Worm (Caenorhabditis elegans): ENCODE data around the gene C31B8.7.

Gene C31B8.7

ce11 chrV:2920125-2920524 is 17.0 kb upstream of the C31B8.7 start:
- no peak for TF ChIP-seq pax-3 (tag; optimal IDR thresholded peaks at IDR 0.05)
- TF ChIP-seq snpc-4 (tag; optimal IDR thresholded peaks at IDR 0.05), result peak; percentile 44
- TF ChIP-seq C16A3.4 (tag; optimal IDR thresholded peaks at IDR 0.05), result no peak
- TF ChIP-seq rnt-1 (tag; optimal IDR thresholded peaks at IDR 0.05), result no peak
- no peak for TF ChIP-seq mef-2 (tag; optimal IDR thresholded peaks at IDR 0.05)

- TF ChIP-seq mab-9 (GFP tag; IDR thresholded peaks at IDR 0.05) (no peak), ama-1 (optimal IDR thresholded peaks at IDR 0.05) (no peak), unc-30 (tag; optimal IDR thresholded peaks at IDR 0.05) (no peak), xbp-1 (tag; optimal IDR thresholded peaks at IDR 0.05) (no peak), fkh-8 (tag; optimal IDR thresholded peaks at IDR 0.05) (no peak), nhr-90 (tag; optimal IDR thresholded peaks at IDR 0.05; ENCODE audit: poor library complexity) (no peak), pqm-1 (tag; optimal IDR thresholded peaks at IDR 0.05) (no peak), hlh-17 (GFP tag; optimal IDR thresholded peaks at IDR 0.05; ENCODE audit: borderline replicate concordance) (no peak)
Measured at ce11 chrV:2913948-2914347, 10.8 kb upstream of the C31B8.7 start, which contains the start of gene srh-146. srh-146 (plus strand) TSS chrV:2914248.

- no peak for TF ChIP-seq hpl-2 (GFP tag; optimal IDR thresholded peaks at IDR 0.05)
- TF ChIP-seq jun-1 (tag; optimal IDR thresholded peaks at IDR 0.05), result no peak
- no peak for TF ChIP-seq unc-62 (GFP tag; optimal IDR thresholded peaks at IDR 0.05)
- TF ChIP-seq dpl-1 (GFP tag; optimal IDR thresholded peaks at IDR 0.05), result no peak
- TF ChIP-seq hlh-4 (tag; optimal IDR thresholded peaks at IDR 0.05), result no peak
- no peak for TF ChIP-seq snpc-4 (tag; optimal IDR thresholded peaks at IDR 0.05)
- TF ChIP-seq efl-1 (optimal IDR thresholded peaks at IDR 0.05), result no peak
- TF ChIP-seq efl-1 (GFP tag; optimal IDR thresholded peaks at IDR 0.05 in 1 of 2), result no peak
- TF ChIP-seq fkh-8 (tag; optimal IDR thresholded peaks at IDR 0.05), result no peak
- no peak for TF ChIP-seq alr-1 (tag; optimal IDR thresholded peaks at IDR 0.05; ENCODE audit: borderline replicate concordance)
- no peak for TF ChIP-seq elt-2 (tag; optimal IDR thresholded peaks at IDR 0.05)
- TF ChIP-seq irx-1 (tag; optimal IDR thresholded peaks at IDR 0.05), result no peak
- no peak for TF ChIP-seq nhr-28 (tag; optimal IDR thresholded peaks at IDR 0.05)
- TF ChIP-seq snu-23 (GFP tag; optimal IDR thresholded peaks at IDR 0.05), result no peak
- TF ChIP-seq lin-13 (GFP tag; optimal IDR thresholded peaks at IDR 0.05), result no peak
- no peak for TF ChIP-seq elt-3 (tag; optimal IDR thresholded peaks at IDR 0.05)
- TF ChIP-seq aly-2 (tag; optimal IDR thresholded peaks at IDR 0.05), result no peak
- TF ChIP-seq ets-5 (GFP tag; IDR thresholded peaks at IDR 0.05), result no peak
- no peak for TF ChIP-seq unc-30 (tag; optimal IDR thresholded peaks at IDR 0.05)
- TF ChIP-seq mep-1 (tag; optimal IDR thresholded peaks at IDR 0.05), result no peak
Measured at ce11 chrV:2912901-2913300, 9.8 kb upstream of the C31B8.7 start, which contains the start of gene C31B8.9. C31B8.9 (minus strand) TSS chrV:2913001.

- TF ChIP-seq elt-3 (tag; optimal IDR thresholded peaks at IDR 0.05) (peak in 1 of 6 experiments; percentile 42), nhr-85 (tag) (peak; percentile 60), lin-14 (GFP tag; optimal IDR thresholded peaks at IDR 0.05) (no peak), ceh-88 (GFP tag; IDR thresholded peaks at IDR 0.05) (no peak)
Measured at ce11 chrV:2909525-2909924, 6.4 kb upstream of the C31B8.7 start, which contains the start of gene zmp-3. zmp-3 (minus strand) TSS chrV:2909625.

DNA sequence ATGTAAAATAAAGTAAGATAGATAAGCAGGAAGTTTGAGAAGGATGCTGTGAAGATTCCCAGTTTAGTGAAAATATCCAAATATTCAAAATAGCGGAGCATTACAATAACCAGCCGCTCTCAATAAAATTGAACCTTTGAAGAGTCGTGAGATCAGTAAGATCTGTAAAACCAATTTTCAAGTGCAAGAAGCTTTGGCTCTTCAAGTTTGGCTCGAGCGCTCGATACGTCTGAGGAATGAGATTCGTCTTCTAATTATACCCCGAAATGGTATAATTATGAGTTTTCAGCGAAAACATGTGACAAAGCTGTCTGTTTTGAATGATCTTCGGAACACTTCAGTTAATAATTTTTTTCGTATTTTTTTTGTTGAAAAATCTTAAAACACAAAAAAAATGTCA is 3.3 kb downstream of the C31B8.7 start, which contains the start of gene str-46:
TSS of gene str-46 (minus strand) at position 101 of the 400 bp plus-strand sequence.
- TF ChIP-seq efl-1 (optimal IDR thresholded peaks at IDR 0.05) (no peak), efl-1 (GFP tag; optimal IDR thresholded peaks at IDR 0.05 in 1 of 2) (peak in 1 of 2 experiments; percentile 8), nhr-76 (tag; optimal IDR thresholded peaks at IDR 0.05) (no peak)

DNA sequence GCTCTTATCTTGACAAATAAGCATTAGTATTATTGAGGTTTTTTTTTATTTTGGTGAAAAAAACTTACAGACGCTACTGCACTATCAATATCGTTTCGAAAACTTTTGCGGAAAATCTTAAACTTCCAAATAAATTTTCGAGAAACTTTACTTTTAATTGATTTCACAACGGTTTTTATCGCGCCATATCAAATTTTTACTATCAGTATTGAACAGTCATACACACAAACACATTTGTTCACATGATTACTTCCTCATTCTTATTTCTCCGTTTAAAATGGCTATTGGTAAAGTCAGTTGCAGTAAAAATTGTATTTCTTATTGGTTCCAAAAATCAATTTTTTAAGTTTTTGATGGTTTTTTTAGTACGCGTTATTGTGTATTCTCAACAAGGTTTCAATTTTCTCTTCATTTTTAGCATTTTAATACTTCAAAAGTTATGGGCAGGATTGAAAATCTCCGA is 6.9 kb downstream of the C31B8.7 start, which contains the start of gene pals-32:
TSS of gene pals-32 (plus strand) at position 413 of the 463 bp plus-strand sequence.
- TF ChIP-seq sptf-1 (tag; optimal IDR thresholded peaks at IDR 0.05), result no peak
- TF ChIP-seq elt-2 (tag; optimal IDR thresholded peaks at IDR 0.05), result peak; percentile 3

All from whole organism, L1 larva.